Fruit fly (Drosophila melanogaster) whole organism, embryonic: Measurements from ENCODE around the gene nmdyn-D6.

Experiments
- Adf1 ChIP-seq: fragments of 200-800 bp; sonication (Bioruptor generic); IDR thresholded peaks from 2 replicates; pipeline ENCODE4 v1.3.6; 2022; ENCODE audit warnings: missing biosample characterization, missing genetic modification characterization
- Bgb ChIP-seq: fragments of 200-800 bp; sonication (Bioruptor generic); IDR thresholded peaks from 2 replicates; pipeline ENCODE4 v1.3.6; 2022; ENCODE audit warnings: missing biosample characterization, missing genetic modification characterization; ENCODE audit not compliant: partially characterized antibody
- Blimp-1 ChIP-seq: fragments of 200-800 bp; sonication (Bioruptor generic); optimal IDR thresholded peaks from 3 replicates; lab custom pipeline; 2018; ENCODE audit warnings: missing biosample characterization, missing genetic modification characterization, mild to moderate bottlenecking, moderate library complexity, missing genetic modification reagents
- BtbVII ChIP-seq: fragments of 200-800 bp; sonication (Bioruptor generic); optimal IDR thresholded peaks from 3 replicates; lab custom pipeline; 2017; ENCODE audit warnings: missing biosample characterization, mild to moderate bottlenecking, missing genetic modification characterization
- CG10431 ChIP-seq: fragments of 200-800 bp; sonication (Bioruptor generic); optimal IDR thresholded peaks from 3 replicates; lab custom pipeline; 2018; ENCODE audit warnings: missing biosample characterization, mild to moderate bottlenecking, missing genetic modification characterization
- CG15479 ChIP-seq: fragments of 200-800 bp; sonication (Bioruptor generic); optimal IDR thresholded peaks from 3 replicates; lab custom pipeline; 2019; ENCODE audit warnings: missing biosample characterization, mild to moderate bottlenecking, missing genetic modification characterization, moderate library complexity
- CG15514 ChIP-seq: fragments of 200-800 bp; sonication (Bioruptor generic); optimal IDR thresholded peaks from 3 replicates; lab custom pipeline; 2017; ENCODE audit warnings: missing biosample characterization, missing genetic modification characterization, mild to moderate bottlenecking, moderate library complexity, missing genetic modification reagents
- CG16863 ChIP-seq: fragments of 200-800 bp; sonication (Bioruptor generic); optimal IDR thresholded peaks from 3 replicates; lab custom pipeline; 2016; ENCODE audit warnings: missing biosample characterization, missing genetic modification characterization
- CG17186 ChIP-seq: fragments of 200-800 bp; sonication (Bioruptor generic); optimal IDR thresholded peaks from 3 replicates; lab custom pipeline; 2017; ENCODE audit warnings: missing biosample characterization, missing genetic modification reagents, missing genetic modification characterization
- CG17612 ChIP-seq: fragments of 200-800 bp; sonication (Bioruptor generic); IDR thresholded peaks from 2 replicates; pipeline ENCODE4 v1.3.6; 2022; ENCODE audit warnings: missing biosample characterization, missing genetic modification characterization
- CG32767 ChIP-seq: fragments of 200-800 bp; sonication (Bioruptor generic); IDR thresholded peaks from 2 replicates; pipeline ENCODE4 v1.3.6; 2022; ENCODE audit warnings: missing biosample characterization, missing genetic modification characterization
- CG34224 ChIP-seq: fragments of 200-800 bp; sonication (Bioruptor generic); IDR thresholded peaks from 3 replicates; pipeline ENCODE4 v1.3.6; 2022; ENCODE audit warnings: missing biosample characterization, missing genetic modification characterization; ENCODE audit not compliant: partially characterized antibody
- CG3838 ChIP-seq: fragments of 200-800 bp; sonication (Bioruptor generic); optimal IDR thresholded peaks from 3 replicates; lab custom pipeline; 2016; ENCODE audit warnings: missing biosample characterization, missing genetic modification characterization
- CG4820 ChIP-seq: fragments of 200-800 bp; sonication (Bioruptor generic); optimal IDR thresholded peaks from 3 replicates; lab custom pipeline; 2016; ENCODE audit warnings: missing biosample characterization, missing genetic modification characterization
- CG7357 ChIP-seq: fragments of 200-800 bp; sonication (Bioruptor generic); IDR thresholded peaks from 3 replicates; pipeline ENCODE4 v1.3.6; 2022; ENCODE audit warnings: missing biosample characterization, missing genetic modification characterization
- CG8281 ChIP-seq: fragments of 200-800 bp; sonication (Bioruptor generic); optimal IDR thresholded peaks from 2 replicates; lab custom pipeline; 2018; ENCODE audit warnings: missing biosample characterization, mild to moderate bottlenecking, missing genetic modification characterization, moderate library complexity
- CG9609 ChIP-seq: fragments of 200-800 bp; sonication (Bioruptor generic); optimal IDR thresholded peaks from 3 replicates; lab custom pipeline; 2016; ENCODE audit warnings: missing biosample characterization, missing genetic modification characterization
- CTCF ChIP-seq: fragments of 200-800 bp; sonication (Bioruptor generic); optimal IDR thresholded peaks from 2 replicates; lab custom pipeline; 2017; ENCODE audit warnings: missing biosample characterization, mild to moderate bottlenecking, missing genetic modification characterization, moderate library complexity
- Camta ChIP-seq: fragments of 200-800 bp; sonication (Bioruptor generic); optimal IDR thresholded peaks from 2 replicates; lab custom pipeline; 2016; ENCODE audit warnings: missing biosample characterization, missing genetic modification characterization
- D19B ChIP-seq: fragments of 200-800 bp; sonication (Bioruptor generic); optimal IDR thresholded peaks from 2 replicates; lab custom pipeline; 2017; ENCODE audit warnings: missing biosample characterization, mild to moderate bottlenecking, missing genetic modification characterization
- HLH54F ChIP-seq: fragments of 200-800 bp; sonication (Bioruptor generic); optimal IDR thresholded peaks from 3 replicates; lab custom pipeline; 2016; ENCODE audit warnings: missing biosample characterization, missing genetic modification characterization
- Hand ChIP-seq: fragments of 200-800 bp; sonication (Bioruptor generic); optimal IDR thresholded peaks from 2 replicates; lab custom pipeline; 2017; ENCODE audit warnings: mild to moderate bottlenecking, missing biosample characterization, missing genetic modification reagents, missing genetic modification characterization
- HmgZ ChIP-seq: fragments of 200-800 bp; sonication (Bioruptor generic); optimal IDR thresholded peaks from 2 replicates; lab custom pipeline; 2018; ENCODE audit warnings: missing biosample characterization, mild to moderate bottlenecking, missing genetic modification characterization
- Hr78 ChIP-seq, 2 experiments: fragments of 200-800 bp in 1 of 2; fragments of >200 bp in 1 of 2; sonication (Bioruptor generic) in 1 of 2; optimal IDR thresholded peaks; 2 replicates each; lab custom pipeline; 2017 to 2019; ENCODE audit warnings: missing biosample characterization in 2 of 2, missing genetic modification characterization in 2 of 2, mild to moderate bottlenecking in 1 of 2, moderate library complexity in 1 of 2
- Jarid2 ChIP-seq: fragments of 200-800 bp; sonication (Bioruptor generic); optimal IDR thresholded peaks from 3 replicates; lab custom pipeline; 2017; ENCODE audit warnings: mild to moderate bottlenecking, missing biosample characterization, missing genetic modification reagents, missing genetic modification characterization
- Kr ChIP-seq: fragments of 200-800 bp; sonication (Bioruptor generic); optimal IDR thresholded peaks from 2 replicates; lab custom pipeline; 2017; ENCODE audit warnings: missing biosample characterization, mild to moderate bottlenecking, missing genetic modification characterization
- Lim3 ChIP-seq: fragments of 200-800 bp; sonication (Bioruptor generic); IDR thresholded peaks from 2 replicates; pipeline ENCODE4 v1.3.6; 2022; ENCODE audit warnings: missing biosample characterization, missing genetic modification characterization
- Lpt ChIP-seq: fragments of >200 bp; optimal IDR thresholded peaks from 2 replicates; lab custom pipeline; 2018; ENCODE audit warnings: missing biosample characterization, missing genetic modification characterization
- Myb ChIP-seq: fragments of 200-800 bp; sonication (Bioruptor generic); optimal IDR thresholded peaks from 2 replicates; lab custom pipeline; 2016; ENCODE audit warnings: missing biosample characterization, missing genetic modification characterization
- Rx ChIP-seq: fragments of 200-800 bp; sonication (Bioruptor generic); IDR thresholded peaks from 2 replicates; pipeline ENCODE4 v1.3.6; 2022; ENCODE audit warnings: missing biosample characterization, missing genetic modification characterization
- Sin3A ChIP-seq: fragments of >200 bp; optimal IDR thresholded peaks from 2 replicates; lab custom pipeline; 2018
- Xbp1 ChIP-seq: fragments of 200-800 bp; sonication (Bioruptor generic); optimal IDR thresholded peaks from 3 replicates; lab custom pipeline; 2016; ENCODE audit warnings: missing biosample characterization, mild to moderate bottlenecking, missing genetic modification characterization
- bab2 ChIP-seq: fragments of 200-800 bp; sonication (Bioruptor generic); optimal IDR thresholded peaks from 2 replicates; lab custom pipeline; 2016; ENCODE audit warnings: missing biosample characterization, missing genetic modification characterization
- bsh ChIP-seq, 2 experiments: fragments of 200-800 bp; sonication (Bioruptor generic); optimal IDR thresholded peaks; 2 replicates each; lab custom pipeline; 2017 to 2018; ENCODE audit warnings: mild to moderate bottlenecking in 2 of 2, missing biosample characterization in 2 of 2, missing genetic modification characterization in 2 of 2, moderate library complexity in 1 of 2
- btn ChIP-seq: fragments of 200-800 bp; sonication (Bioruptor generic); optimal IDR thresholded peaks from 2 replicates; lab custom pipeline; 2016; ENCODE audit warnings: missing biosample characterization, missing genetic modification characterization
- cad ChIP-seq: fragments of >200 bp; optimal IDR thresholded peaks from 2 replicates; lab custom pipeline; 2017; ENCODE audit warnings: missing biosample characterization, missing genetic modification characterization
- cas ChIP-seq: fragments of 200-800 bp; sonication (Bioruptor generic); IDR thresholded peaks from 2 replicates; pipeline ENCODE4 v1.3.6; 2022; ENCODE audit warnings: missing biosample characterization, missing genetic modification characterization
- disco-r ChIP-seq: fragments of 200-800 bp; sonication (Bioruptor generic); optimal IDR thresholded peaks from 2 replicates; lab custom pipeline; 2016; ENCODE audit warnings: missing biosample characterization, missing genetic modification characterization
- gt ChIP-seq: fragments of 200-800 bp; sonication (Bioruptor generic); IDR thresholded peaks from 2 replicates; pipeline ENCODE4 v1.3.6; 2022; ENCODE audit warnings: missing biosample characterization, missing genetic modification characterization
- inv ChIP-seq: fragments of 200-800 bp; sonication (Bioruptor generic); IDR thresholded peaks from 2 replicates; pipeline ENCODE4 v1.3.6; 2022; ENCODE audit warnings: missing biosample characterization, missing genetic modification characterization; ENCODE audit not compliant: partially characterized antibody
- maf-S ChIP-seq: fragments of 200-800 bp; sonication (Bioruptor generic); optimal IDR thresholded peaks from 2 replicates; lab custom pipeline; 2016; ENCODE audit warnings: missing biosample characterization, missing genetic modification characterization
- nmo ChIP-seq: fragments of 200-800 bp; sonication (Bioruptor generic); optimal IDR thresholded peaks from 2 replicates; lab custom pipeline; 2018; ENCODE audit warnings: missing biosample characterization, mild to moderate bottlenecking, missing genetic modification characterization, moderate library complexity
- pnt ChIP-seq: fragments of 200-800 bp; sonication (Bioruptor generic); optimal IDR thresholded peaks from 3 replicates; lab custom pipeline; 2016; ENCODE audit warnings: missing biosample characterization, missing genetic modification characterization
- so ChIP-seq: fragments of 200-800 bp; sonication (Bioruptor generic); IDR thresholded peaks from 3 replicates; pipeline ENCODE4 v1.3.6; 2022; ENCODE audit warnings: missing biosample characterization, missing genetic modification characterization
- tll ChIP-seq, 2 experiments: fragments of 200-800 bp in 1 of 2; fragments of >200 bp in 1 of 2; sonication (Bioruptor generic) in 1 of 2; optimal IDR thresholded peaks; 2 replicates each; lab custom pipeline; 2017 to 2019; ENCODE audit warnings: missing biosample characterization in 2 of 2, missing genetic modification characterization in 2 of 2, mild to moderate bottlenecking in 1 of 2, moderate library complexity in 1 of 2
- toy ChIP-seq: fragments of 200-800 bp; sonication (Bioruptor generic); IDR thresholded peaks from 2 replicates; pipeline ENCODE4 v1.3.6; 2022; ENCODE audit warnings: missing biosample characterization, missing genetic modification characterization
- vfl ChIP-seq: fragments of 200-800 bp; sonication (Bioruptor generic); optimal IDR thresholded peaks from 2 replicates; lab custom pipeline; 2016; ENCODE audit warnings: missing biosample characterization, missing genetic modification characterization
- yki ChIP-seq: fragments of >200 bp; optimal IDR thresholded peaks from 3 replicates; lab custom pipeline; 2018
- zen2 ChIP-seq: fragments of 200-800 bp; sonication (Bioruptor generic); IDR thresholded peaks from 3 replicates; pipeline ENCODE4 v1.3.6; 2022; ENCODE audit warnings: missing biosample characterization, missing genetic modification characterization; ENCODE audit not compliant: partially characterized antibody
- zfh2 ChIP-seq: fragments of 200-800 bp; sonication (Bioruptor generic); optimal IDR thresholded peaks from 2 replicates; lab custom pipeline; 2016; ENCODE audit warnings: missing biosample characterization, missing genetic modification characterization

The nmdyn-D6 gene

DNA sequence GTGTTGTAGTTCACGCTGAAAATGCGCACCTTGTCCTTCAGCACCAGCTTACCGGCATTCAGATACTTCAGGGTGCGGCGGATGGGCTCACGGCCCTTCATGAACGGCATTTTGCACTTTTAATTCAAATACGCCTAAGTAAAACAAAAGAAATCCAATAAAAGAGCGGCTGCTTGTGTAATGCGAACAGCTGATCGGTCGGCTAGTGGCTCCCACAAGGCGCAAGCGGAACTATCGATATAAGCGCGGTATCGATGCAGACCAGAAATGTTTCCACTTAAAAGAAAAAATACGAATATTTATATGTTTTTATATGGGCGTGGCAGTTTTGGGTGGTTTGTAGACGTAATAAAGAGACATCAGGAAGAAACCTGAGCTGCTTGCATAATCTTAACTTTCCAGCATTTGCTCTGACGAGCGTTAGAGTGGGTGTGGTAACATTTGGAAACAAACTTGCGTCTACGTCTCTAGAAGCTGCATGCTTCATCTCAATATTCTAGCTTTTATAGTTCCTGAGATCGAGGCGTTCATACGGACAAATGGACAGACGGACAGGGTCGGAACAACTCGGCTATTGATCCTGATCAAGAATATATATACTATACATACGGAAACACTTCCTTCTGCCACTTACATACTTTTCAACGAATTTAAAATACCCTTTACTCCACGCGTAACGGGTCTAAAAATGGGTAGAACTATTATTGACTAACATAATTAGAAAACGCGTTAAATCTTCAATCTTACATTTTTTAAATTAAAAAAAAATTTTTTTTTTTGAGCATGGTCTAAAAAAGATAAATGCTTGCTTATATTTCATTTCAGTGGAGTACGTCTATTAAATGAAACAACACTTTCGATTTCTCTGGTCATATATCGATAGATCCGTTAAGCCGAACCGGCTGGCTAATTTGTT, at the start of gene nmdyn-D6, which contains the start of gene mRpS25 (continued):
- TF ChIP-seq D19B (GFP tag; lab: Kevin White, UChicago) (no peak), CG16863 (GFP tag; lab: Kevin White, UChicago) (no peak), Blimp-1 (GFP tag; lab: Kevin White, UChicago) (peak; percentile 68), zfh2 (GFP tag; lab: Kevin White, UChicago) (peak; percentile 36), Sin3A (lab: Kevin White, UChicago) (peak; percentile 15), Lim3 (GFP tag; lab: Robert Waterston, UW) (no peak), nmo (GFP tag; lab: Kevin White, UChicago) (peak; percentile 61), CG32767 (GFP tag; lab: Robert Waterston, UW) (no peak), yki (lab: Kevin White, UChicago) (no peak), btn (GFP tag; lab: Kevin White, UChicago) (no peak), CG8281 (tag; lab: Kevin White, UChicago) (no peak), CG4820 (peak; percentile 22), HLH54F (GFP tag; lab: Kevin White, UChicago) (no peak), CG7357 (peak; percentile 86), Jarid2 (no peak), maf-S (no peak), gt (GFP tag; lab: Robert Waterston, UW) (no peak), Adf1 (GFP tag; lab: Robert Waterston, UW) (no peak), Myb (GFP tag; lab: Kevin White, UChicago) (peak; percentile 22), CG3838 (no peak), disco-r (GFP tag; lab: Kevin White, UChicago) (no peak), zen2 (GFP tag; lab: Robert Waterston, UW) (0 out of 3 replicates have a peak, but pooled peaks have one; percentile 45), Bgb (0 out of 2 replicates have a peak, but pooled peaks have one; percentile 16), CG10431 (no peak), CG17612 (GFP tag; lab: Robert Waterston, UW) (no peak), CG9609 (GFP tag; lab: Kevin White, UChicago) (no peak), Camta (peak; percentile 19), Kr (no peak), cad (GFP tag; lab: Kevin White, UChicago) (no peak), vfl (no peak), CG15479 (GFP tag; lab: Kevin White, UChicago) (no peak), BtbVII (GFP tag; lab: Kevin White, UChicago) (no peak), Lpt (GFP tag; lab: Kevin White, UChicago) (no peak), bab2 (GFP tag; lab: Kevin White, UChicago) (no peak), Xbp1 (GFP tag; lab: Kevin White, UChicago) (peak; percentile 54), bsh (GFP tag; optimal IDR thresholded peaks at IDR 0.05; lab: Kevin White, UChicago) (peak in 1 of 2 experiments; percentile 18), Rx (GFP tag; lab: Robert Waterston, UW) (no peak), HmgZ (tag; lab: Kevin White, UChicago) (no peak), Hr78 (GFP tag; optimal IDR thresholded peaks at IDR 0.05; lab: Kevin White, UChicago) (peak in 1 of 2 experiments; percentile 20), CTCF (GFP tag; lab: Kevin White, UChicago) (no peak), CG34224 (GFP tag; lab: Robert Waterston, UW) (peak; percentile 47; the same call in 1 of the 3 replicates), pnt (GFP tag; lab: Kevin White, UChicago) (no peak), CG15514 (GFP tag; lab: Kevin White, UChicago) (no peak), so (no peak), Hand (GFP tag; lab: Kevin White, UChicago) (no peak), inv (GFP tag; lab: Robert Waterston, UW) (peak; percentile 52), cas (GFP tag; lab: Robert Waterston, UW) (no peak), toy (GFP tag; lab: Robert Waterston, UW) (no peak), CG17186 (GFP tag; lab: Kevin White, UChicago) (no peak), tll (GFP tag; optimal IDR thresholded peaks at IDR 0.05; lab: Kevin White, UChicago) (no peak)
